Fruit fly (Drosophila melanogaster): ENCODE results near the gene CG3078.

The CG3078 gene

dm6 chrX:2222181-2222790 is 37.4 kb downstream of the CG3078 start, which contains the start of gene Vinc:
TSS of gene Vinc (minus strand) at chrX:2222567.
- TF ChIP-seq dsf (GFP tag; optimal IDR thresholded peaks at IDR 0.05; ENCODE audit: borderline replicate concordance): no peak
- peak; percentile 86 for TF ChIP-seq Jra (GFP tag; optimal IDR thresholded peaks at IDR 0.05)
- TF ChIP-seq sv (GFP tag; optimal IDR thresholded peaks at IDR 0.05): peak; percentile 66
- no peak for TF ChIP-seq pan (optimal IDR thresholded peaks at IDR 0.05)
- no peak for TF ChIP-seq Dfd (GFP tag; optimal IDR thresholded peaks at IDR 0.05)
- no peak for TF ChIP-seq CrebA (GFP tag; optimal IDR thresholded peaks at IDR 0.05; ENCODE audit: borderline replicate concordance)
- TF ChIP-seq Sp1 (GFP tag; optimal IDR thresholded peaks at IDR 0.05): peak; percentile 82
- peak; percentile 79 for TF ChIP-seq CG32264 (GFP tag; optimal IDR thresholded peaks at IDR 0.05)
- no peak for TF ChIP-seq Mio (GFP tag; optimal IDR thresholded peaks at IDR 0.05)
- peak; percentile 82 for TF ChIP-seq ey (GFP tag; optimal IDR thresholded peaks at IDR 0.05)
- TF ChIP-seq foxo (GFP tag; optimal IDR thresholded peaks at IDR 0.05): peak in 1 of 2 experiments; percentile 93
- TF ChIP-seq N (GFP tag; optimal IDR thresholded peaks at IDR 0.05): no peak
- peak; percentile 40 for TF ChIP-seq Dif (GFP tag; optimal IDR thresholded peaks at IDR 0.05; ENCODE audit: partially characterized antibody)
- peak; percentile 93 for TF ChIP-seq h (GFP tag; optimal IDR thresholded peaks at IDR 0.05)
- TF ChIP-seq br (GFP tag; optimal IDR thresholded peaks at IDR 0.05): peak; percentile 88
- TF ChIP-seq CG9705 (GFP tag; optimal IDR thresholded peaks at IDR 0.05): peak; percentile 85
- peak; percentile 63 for TF ChIP-seq OdsH (GFP tag; optimal IDR thresholded peaks at IDR 0.05)
- peak; percentile 86 for TF ChIP-seq Hr83 (GFP tag; optimal IDR thresholded peaks at IDR 0.05; ENCODE audit: poor library complexity, severe bottlenecking)
- peak; percentile 40 for TF ChIP-seq Rel (GFP tag; optimal IDR thresholded peaks at IDR 0.05)
- peak; percentile 97 for TF ChIP-seq Rel (tag; optimal IDR thresholded peaks at IDR 0.05)
- TF ChIP-seq GATAd (GFP tag; optimal IDR thresholded peaks at IDR 0.05): no peak
- peak; percentile 93 for TF ChIP-seq psq (GFP tag; optimal IDR thresholded peaks at IDR 0.05)
- TF ChIP-seq woc (GFP tag; optimal IDR thresholded peaks at IDR 0.05): no peak
- TF ChIP-seq rgr (GFP tag; optimal IDR thresholded peaks at IDR 0.05): peak; percentile 78
- TF ChIP-seq HLH106 (tag; optimal IDR thresholded peaks at IDR 0.05): peak; percentile 92
- peak; percentile 95 for TF ChIP-seq fru (GFP tag; optimal IDR thresholded peaks at IDR 0.05)

dm6 chrX:2221598-2221997 is 38.1 kb downstream of the CG3078 start:
- TF ChIP-seq Rel (GFP tag; optimal IDR thresholded peaks at IDR 0.05): no peak
- TF ChIP-seq Rel (tag; optimal IDR thresholded peaks at IDR 0.05): no peak
- no peak for TF ChIP-seq br (GFP tag; optimal IDR thresholded peaks at IDR 0.05)
- no peak for TF ChIP-seq Hr83 (GFP tag; optimal IDR thresholded peaks at IDR 0.05; ENCODE audit: poor library complexity, severe bottlenecking)
- TF ChIP-seq psq (GFP tag; optimal IDR thresholded peaks at IDR 0.05): no peak
- TF ChIP-seq ey (GFP tag; optimal IDR thresholded peaks at IDR 0.05): no peak
- no peak for TF ChIP-seq Hr78 (GFP tag; optimal IDR thresholded peaks at IDR 0.05)
- no peak for TF ChIP-seq foxo (GFP tag; optimal IDR thresholded peaks at IDR 0.05)
- no peak for TF ChIP-seq Dif (GFP tag; optimal IDR thresholded peaks at IDR 0.05; ENCODE audit: partially characterized antibody)
- TF ChIP-seq Myc (optimal IDR thresholded peaks at IDR 0.05): no peak
- TF ChIP-seq Mio (GFP tag; optimal IDR thresholded peaks at IDR 0.05): no peak
- no peak for TF ChIP-seq rgr (GFP tag; optimal IDR thresholded peaks at IDR 0.05)
- no peak for TF ChIP-seq dsf (GFP tag; optimal IDR thresholded peaks at IDR 0.05; ENCODE audit: borderline replicate concordance)
- TF ChIP-seq lola (GFP tag; optimal IDR thresholded peaks at IDR 0.05): no peak

dm6 chrX:2219899-2220298 is 39.8 kb downstream of the CG3078 start:
- TF ChIP-seq CG32264 (GFP tag; optimal IDR thresholded peaks at IDR 0.05) (no peak), Hnf4 (GFP tag; optimal IDR thresholded peaks at IDR 0.05) (no peak), pan (optimal IDR thresholded peaks at IDR 0.05) (no peak), psq (GFP tag; optimal IDR thresholded peaks at IDR 0.05) (no peak), ey (GFP tag; optimal IDR thresholded peaks at IDR 0.05) (no peak), Myc (optimal IDR thresholded peaks at IDR 0.05) (no peak), h (GFP tag; optimal IDR thresholded peaks at IDR 0.05) (no peak), Vsx2 (GFP tag; optimal IDR thresholded peaks at IDR 0.05; ENCODE audit: partially characterized antibody) (no peak), dl (GFP tag; optimal IDR thresholded peaks at IDR 0.05; ENCODE audit: insufficient read depth in 1 of 2, partially characterized antibody in 2 of 2) (no peak), HLH106 (tag; optimal IDR thresholded peaks at IDR 0.05) (no peak), Hr78 (GFP tag; optimal IDR thresholded peaks at IDR 0.05) (no peak), N (GFP tag; optimal IDR thresholded peaks at IDR 0.05) (no peak), jim (GFP tag; optimal IDR thresholded peaks at IDR 0.05) (no peak), Jra (GFP tag; optimal IDR thresholded peaks at IDR 0.05) (no peak), Dfd (GFP tag; optimal IDR thresholded peaks at IDR 0.05) (no peak), br (GFP tag; optimal IDR thresholded peaks at IDR 0.05) (no peak), brk (GFP tag; optimal IDR thresholded peaks at IDR 0.05) (no peak)

Measured in whole organism, wandering third instar larva.